Worm (Caenorhabditis elegans) whole organism, L1 larva: Measurements from ENCODE around the gene flp-4.

Experiments
- C16A3.4 ChIP-seq: fragments of 150-350 bp; optimal IDR thresholded peaks from 2 replicates; lab custom pipeline; 2014; ENCODE audit warnings: missing biosample characterization, missing genetic modification characterization
- ceh-88 ChIP-seq: fragments of 200-800 bp; sonication (Bioruptor generic); IDR thresholded peaks from 2 replicates; pipeline ENCODE4 v1.3.6; 2022; ENCODE audit warnings: missing genetic modification characterization, missing compliant biosample characterization
- dpl-1 ChIP-seq, 3 experiments: fragments of 150-350 bp in 2 of 3; sonication (generic microtip) in 1 of 3; optimal IDR thresholded peaks; 2 replicates each; lab custom pipeline; 2014 to 2017; ENCODE audit warnings: missing biosample characterization in 3 of 3, missing genetic modification characterization in 3 of 3, missing genetic modification reagents in 3 of 3
- efl-1 ChIP-seq, 4 experiments: fragments of 150-350 bp; optimal IDR thresholded peaks in 3 of 4; peaks in 1 of 4; 1 replicate in 1 of 4; 2 replicates in 3 of 4; lab custom pipeline; 2014; ENCODE audit warnings: missing biosample characterization in 2 of 4, missing genetic modification characterization in 2 of 4, missing genetic modification reagents in 2 of 4
- egl-27 ChIP-seq, 2 experiments: fragments of 150-350 bp in 1 of 2; sonication (generic microtip); optimal IDR thresholded peaks; 3 replicates each; lab custom pipeline; 2017 to 2018; ENCODE audit warnings: missing biosample characterization in 2 of 2, missing genetic modification characterization in 2 of 2, missing genetic modification reagents in 2 of 2
- fkh-4 ChIP-seq: sonication (generic microtip); optimal IDR thresholded peaks from 2 replicates; lab custom pipeline; 2016; ENCODE audit warnings: missing compliant biosample characterization, missing genetic modification characterization, borderline replicate concordance
- fos-1 ChIP-seq: fragments of 150-350 bp; optimal IDR thresholded peaks from 2 replicates; lab custom pipeline; 2014; ENCODE audit warnings: missing biosample characterization, missing genetic modification characterization
- grh-1 ChIP-seq: fragments of 200-800 bp; sonication (Bioruptor generic); IDR thresholded peaks from 2 replicates; pipeline ENCODE4 v1.3.6; 2022; ENCODE audit warnings: missing genetic modification reagents, missing genetic modification characterization, missing compliant biosample characterization
- isw-1 ChIP-seq: fragments of 200-800 bp; sonication (Bioruptor generic); IDR thresholded peaks from 2 replicates; pipeline ENCODE4 v1.3.6; 2022; ENCODE audit warnings: missing genetic modification characterization, missing compliant biosample characterization
- lin-13 ChIP-seq: fragments of 150-350 bp; optimal IDR thresholded peaks from 2 replicates; lab custom pipeline; 2014; ENCODE audit warnings: missing biosample characterization, missing genetic modification reagents, missing genetic modification characterization
- lin-14 ChIP-seq: fragments of 200-800 bp; sonication (Bioruptor generic); optimal IDR thresholded peaks from 2 replicates; lab custom pipeline; 2018; ENCODE audit warnings: mild to moderate bottlenecking, missing genetic modification characterization, moderate library complexity, missing compliant biosample characterization
- lin-39 ChIP-seq: fragments of 150-350 bp; optimal IDR thresholded peaks from 2 replicates; lab custom pipeline; 2014; ENCODE audit warnings: missing biosample characterization, missing genetic modification reagents, missing genetic modification characterization
- lsy-2 ChIP-seq, 2 experiments: fragments of 150-350 bp; optimal IDR thresholded peaks; 2 replicates each; lab custom pipeline; 2014; ENCODE audit warnings: missing biosample characterization in 2 of 2, missing genetic modification characterization in 2 of 2
- mab-9 ChIP-seq: fragments of 200-800 bp; sonication (Bioruptor generic); IDR thresholded peaks from 2 replicates; pipeline ENCODE4 v1.3.6; 2022; ENCODE audit warnings: missing genetic modification reagents, missing genetic modification characterization, missing compliant biosample characterization
- mdl-1 ChIP-seq, 2 experiments: fragments of 150-350 bp; optimal IDR thresholded peaks; 2 replicates each; lab custom pipeline; 2014 to 2017; ENCODE audit warnings: missing biosample characterization in 2 of 2, missing genetic modification characterization in 2 of 2, inconsistent platforms in 1 of 2
- mef-2 ChIP-seq: fragments of 150-350 bp; optimal IDR thresholded peaks from 2 replicates; lab custom pipeline; 2014; ENCODE audit warnings: missing biosample characterization, missing genetic modification characterization
- mep-1 ChIP-seq: fragments of 150-350 bp; optimal IDR thresholded peaks from 2 replicates; lab custom pipeline; 2014; ENCODE audit warnings: missing biosample characterization, missing genetic modification characterization
- nhr-19 ChIP-seq: fragments of 200-800 bp; sonication (Bioruptor generic); conservative IDR thresholded peaks from 2 replicates; pipeline ENCODE4 v1.3.6; 2022; ENCODE audit warnings: missing genetic modification characterization, missing compliant biosample characterization
- nhr-237 ChIP-seq: fragments of 150-350 bp; optimal IDR thresholded peaks from 2 replicates; lab custom pipeline; 2014; ENCODE audit warnings: missing biosample characterization, missing genetic modification characterization
- nhr-47 ChIP-seq: sonication (generic microtip); optimal IDR thresholded peaks from 2 replicates; lab custom pipeline; 2016; ENCODE audit warnings: mild to moderate bottlenecking, missing genetic modification characterization, moderate library complexity, missing compliant biosample characterization
- nhr-71 ChIP-seq: sonication (generic microtip); optimal IDR thresholded peaks from 2 replicates; lab custom pipeline; 2016; ENCODE audit warnings: mild to moderate bottlenecking, missing genetic modification characterization, moderate library complexity, missing compliant biosample characterization
- nhr-90 ChIP-seq: sonication (generic microtip); optimal IDR thresholded peaks from 2 replicates; lab custom pipeline; 2016; ENCODE audit warnings: mild to moderate bottlenecking, missing genetic modification characterization, missing compliant biosample characterization; ENCODE audit not compliant: poor library complexity
- pax-3 ChIP-seq: fragments of 200-800 bp; sonication (Bioruptor generic); optimal IDR thresholded peaks from 2 replicates; lab custom pipeline; 2018; ENCODE audit warnings: mild to moderate bottlenecking, missing genetic modification characterization, moderate library complexity, missing compliant biosample characterization
- rnt-1 ChIP-seq: sonication (generic microtip); optimal IDR thresholded peaks from 2 replicates; lab custom pipeline; 2016; ENCODE audit warnings: mild to moderate bottlenecking, missing genetic modification characterization, moderate library complexity, missing compliant biosample characterization
- snpc-4 ChIP-seq: fragments of 150-350 bp; optimal IDR thresholded peaks from 2 replicates; lab custom pipeline; 2014; ENCODE audit warnings: missing biosample characterization, missing genetic modification characterization
- swsn-7 ChIP-seq: sonication (generic microtip); optimal IDR thresholded peaks from 2 replicates; lab custom pipeline; 2016; ENCODE audit warnings: missing genetic modification characterization, missing compliant biosample characterization
- tlp-1 ChIP-seq: fragments of 150-350 bp; optimal IDR thresholded peaks from 2 replicates; lab custom pipeline; 2014; ENCODE audit warnings: missing biosample characterization, missing genetic modification characterization
- unc-98 ChIP-seq: fragments of 200-800 bp; sonication (Bioruptor generic); IDR thresholded peaks from 2 replicates; pipeline ENCODE4 v1.3.6; 2022; ENCODE audit warnings: missing genetic modification characterization, missing compliant biosample characterization
- xbp-1 ChIP-seq: sonication (generic microtip); optimal IDR thresholded peaks from 2 replicates; lab custom pipeline; 2016; ENCODE audit warnings: missing genetic modification characterization, missing compliant biosample characterization
- zip-4 ChIP-seq: fragments of 200-800 bp; sonication (Bioruptor generic); optimal IDR thresholded peaks from 2 replicates; lab custom pipeline; 2018; ENCODE audit warnings: mild to moderate bottlenecking, missing genetic modification characterization, moderate library complexity, missing compliant biosample characterization
- ztf-11 ChIP-seq, 2 experiments: sonication (generic microtip); optimal IDR thresholded peaks; 2 replicates each; lab custom pipeline; 2016 to 2017; ENCODE audit warnings: missing genetic modification characterization in 2 of 2, missing biosample characterization in 1 of 2, missing compliant biosample characterization in 1 of 2

The flp-4 gene

DNA sequence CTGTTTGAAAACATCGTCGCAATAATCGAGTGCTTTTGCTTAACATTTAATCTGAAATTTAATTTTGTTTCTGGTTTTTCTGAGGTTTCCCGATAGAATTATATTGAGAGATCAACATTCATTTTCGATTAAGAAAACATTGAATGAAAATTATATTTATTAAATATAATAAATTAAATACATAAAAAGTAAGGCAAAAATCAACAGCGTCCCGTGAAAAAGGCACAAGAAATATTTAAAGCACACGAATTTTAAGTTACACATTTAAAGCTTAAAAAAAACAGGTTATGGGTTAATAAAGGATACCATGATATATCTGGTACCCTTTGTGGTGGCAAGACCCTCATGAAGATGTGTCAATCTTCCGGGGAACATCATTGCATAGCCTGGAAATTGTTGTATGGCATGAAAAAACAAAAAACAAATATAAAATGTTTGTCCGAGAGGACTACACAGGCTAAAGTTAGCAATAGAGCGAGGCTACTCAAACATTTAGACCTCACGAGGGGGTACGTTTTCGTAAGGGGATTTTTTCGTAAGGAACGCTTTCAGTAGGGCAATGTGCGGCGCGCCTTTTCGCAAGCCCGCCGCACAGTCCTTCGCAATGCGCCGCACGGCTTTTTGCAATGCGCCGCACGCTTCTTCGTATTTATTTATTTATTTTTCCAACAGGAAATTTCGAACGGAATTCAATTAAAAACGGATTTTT lies 15.4 kb upstream of the flp-4 start, which contains the start of gene mtcu-2 (continued):
- TF ChIP-seq zip-4 (GFP tag; lab: Kevin White, UChicago) (peak; percentile 43), fos-1 (tag; lab: Kevin White, UChicago) (peak; percentile 6), egl-27 (tag; optimal IDR thresholded peaks at IDR 0.05; lab: Kevin White, UChicago) (peak in 1 of 2 experiments; percentile 2), mdl-1 (tag; optimal IDR thresholded peaks at IDR 0.05; lab: Kevin White, UChicago) (peak in 1 of 2 experiments; percentile 45), nhr-90 (tag; lab: Kevin White, UChicago) (peak; percentile 84), xbp-1 (tag; lab: Kevin White, UChicago) (peak; percentile 84), ztf-11 (tag; optimal IDR thresholded peaks at IDR 0.05; lab: Kevin White, UChicago) (peak in 1 of 2 experiments; percentile 83), grh-1 (peak; percentile 98), lin-13 (peak; percentile 46), mep-1 (peak; percentile 76), fkh-4 (tag; lab: Kevin White, UChicago) (peak; percentile 12), lin-39 (peak; percentile 39), pax-3 (tag; lab: Kevin White, UChicago) (peak; percentile 81), nhr-237 (tag; lab: Kevin White, UChicago) (peak; percentile 24), ceh-88 (GFP tag; lab: Robert Waterston, UW) (peak; percentile 98), swsn-7 (tag; lab: Kevin White, UChicago) (peak; percentile 87)

- TF ChIP-seq nhr-71 (tag; lab: Kevin White, UChicago), result peak; percentile 16
- peak; percentile 15 for TF ChIP-seq nhr-47 (tag; lab: Kevin White, UChicago)
- TF ChIP-seq ceh-88 (GFP tag; lab: Robert Waterston, UW), result peak; percentile 70
- TF ChIP-seq unc-98 (GFP tag; lab: Robert Waterston, UW), result peak; percentile 16; the same call in 1 of the 2 replicates
- peak in 1 of 3 experiments; percentile 17 for TF ChIP-seq dpl-1 (GFP tag; optimal IDR thresholded peaks at IDR 0.05; lab: Kevin White, UChicago)
- TF ChIP-seq nhr-19, result peak; percentile 81
- TF ChIP-seq isw-1 (GFP tag; lab: Robert Waterston, UW), result peak; percentile 77
- peak in 1 of 2 experiments; percentile 4 for TF ChIP-seq efl-1 (optimal IDR thresholded peaks at IDR 0.05; lab: Kevin White, UChicago)
- peak in 1 of 2 experiments; percentile 87 for TF ChIP-seq efl-1 (GFP tag; optimal IDR thresholded peaks at IDR 0.05 in 1 of 2; lab: Kevin White, UChicago)
- TF ChIP-seq lsy-2 (tag; optimal IDR thresholded peaks at IDR 0.05; lab: Kevin White, UChicago), result peak in 1 of 2 experiments; percentile 28
- peak; percentile 8 for TF ChIP-seq C16A3.4 (tag; lab: Kevin White, UChicago)
- TF ChIP-seq mab-9, result 0 out of 2 replicates have a peak, but pooled peaks have one; percentile 15
- TF ChIP-seq grh-1, result peak; percentile 63
These were observed 13.9 kb upstream of the flp-4 start for ce11 chrII:10034769-10035168.

DNA sequence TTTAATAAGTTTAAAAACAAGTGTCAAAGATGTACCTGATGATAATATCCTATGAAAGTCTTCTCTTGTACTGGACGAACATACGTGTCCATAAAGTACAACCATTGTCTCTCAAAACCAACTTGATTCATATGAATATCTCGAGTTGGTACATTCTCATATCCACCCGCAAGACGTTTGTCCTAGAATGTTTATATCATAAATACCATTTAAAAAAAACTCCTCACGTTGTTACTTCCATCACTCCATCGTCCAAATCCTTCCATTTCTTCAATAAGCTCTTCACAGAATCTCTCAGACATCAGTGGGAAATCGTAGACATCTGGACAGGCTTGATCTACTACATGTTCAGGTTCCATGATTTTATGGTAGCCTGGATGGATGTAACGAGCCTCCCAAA lies 13.2 kb upstream of the flp-4 start:
- no peak for TF ChIP-seq efl-1 (optimal IDR thresholded peaks at IDR 0.05; lab: Kevin White, UChicago)
- peak in 1 of 2 experiments; percentile 28 for TF ChIP-seq efl-1 (GFP tag; optimal IDR thresholded peaks at IDR 0.05 in 1 of 2; lab: Kevin White, UChicago)
- TF ChIP-seq mef-2, result no peak

DNA sequence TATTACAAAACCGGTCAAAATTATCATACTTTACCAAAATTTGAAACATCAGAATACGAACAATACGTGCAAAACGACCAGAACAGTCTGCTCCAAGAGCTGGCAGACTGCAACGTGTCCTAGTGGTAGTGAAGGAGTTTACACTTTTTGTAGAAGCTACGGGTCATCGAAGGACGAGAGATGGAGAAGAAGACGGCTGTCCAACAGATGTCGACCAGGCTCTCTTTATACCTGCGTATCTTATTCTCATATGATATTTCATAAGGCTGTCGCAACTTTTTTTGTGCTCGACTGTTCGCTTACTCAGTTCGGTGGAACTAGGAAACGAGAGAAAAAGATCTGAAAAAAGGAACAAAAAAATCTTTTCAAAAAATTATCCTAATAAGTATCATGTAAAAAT lies 8.9 kb upstream of the flp-4 start, which contains the start of gene let-268:
TSS of gene let-268 (minus strand) at position 182 of the 400 bp plus-strand sequence.
- TF ChIP-seq tlp-1 (tag; lab: Kevin White, UChicago), result no peak
- peak; percentile 42 for TF ChIP-seq rnt-1
- peak; percentile 38 for TF ChIP-seq lin-14 (GFP tag; lab: Kevin White, UChicago)

- TF ChIP-seq snpc-4, result no peak
These were observed 7.8 kb upstream of the flp-4 start, which contains the start of gene ogr-2 for ce11 chrII:10040834-10041233. Gene ogr-2 (plus strand): TSS chrII:10041134.
